Worm (Caenorhabditis elegans) whole organism, mixed stage, embryonic: Measurements from ENCODE around the gene W01B6.5.
A peak's percentile ranks its signal among the peaks of the same experiment; 100 is the strongest.

Experiments used
- M03D4.4 ChIP-seq: sonication (generic microtip); optimal IDR thresholded peaks from 2 replicates; lab custom pipeline; 2017; ENCODE audit warnings: mild to moderate bottlenecking, missing genetic modification characterization, missing compliant biosample characterization
- bed-3 ChIP-seq: fragments of 200-800 bp; sonication (Bioruptor generic); optimal IDR thresholded peaks from 3 replicates; lab custom pipeline; 2018; ENCODE audit warnings: mild to moderate bottlenecking, missing genetic modification characterization, moderate library complexity, missing compliant biosample characterization
- blmp-1 ChIP-seq: fragments of 150-350 bp; optimal IDR thresholded peaks from 2 replicates; lab custom pipeline; 2014; ENCODE audit warnings: missing biosample characterization, missing genetic modification characterization
- ceh-39 ChIP-seq: fragments of 150-350 bp; optimal IDR thresholded peaks from 2 replicates; lab custom pipeline; 2014; ENCODE audit warnings: missing biosample characterization, missing genetic modification characterization
- ceh-43 ChIP-seq: fragments of 200-800 bp; sonication (Bioruptor generic); optimal IDR thresholded peaks from 2 replicates; lab custom pipeline; 2018; ENCODE audit warnings: mild to moderate bottlenecking, missing genetic modification characterization, moderate library complexity, missing compliant biosample characterization
- ceh-83 ChIP-seq: fragments of 200-800 bp; sonication (Bioruptor generic); optimal IDR thresholded peaks from 2 replicates; lab custom pipeline; 2018; ENCODE audit warnings: mild to moderate bottlenecking, missing genetic modification characterization, missing compliant biosample characterization
- ces-1 ChIP-seq: fragments of 150-350 bp; optimal IDR thresholded peaks from 2 replicates; lab custom pipeline; 2014; ENCODE audit warnings: missing biosample characterization, missing genetic modification reagents, missing genetic modification characterization
- drap-1 ChIP-seq: fragments of 200-800 bp; sonication (Bioruptor generic); optimal IDR thresholded peaks from 3 replicates; lab custom pipeline; 2018; ENCODE audit warnings: mild to moderate bottlenecking, missing genetic modification characterization, missing compliant biosample characterization
- elt-1 ChIP-seq: sonication (generic microtip); optimal IDR thresholded peaks from 2 replicates; lab custom pipeline; 2017; ENCODE audit warnings: missing genetic modification characterization, mild to moderate bottlenecking, missing compliant biosample characterization, antibody characterized with exemption, moderate library complexity, borderline replicate concordance; ENCODE audit not compliant: insufficient read depth
- elt-3 ChIP-seq: fragments of 150-350 bp; optimal IDR thresholded peaks from 2 replicates; lab custom pipeline; 2014; ENCODE audit warnings: missing biosample characterization, missing genetic modification characterization
- flh-1 ChIP-seq: fragments of 200-800 bp; sonication (Bioruptor generic); optimal IDR thresholded peaks from 2 replicates; lab custom pipeline; 2018; ENCODE audit warnings: mild to moderate bottlenecking, missing genetic modification characterization, moderate library complexity, missing compliant biosample characterization
- ham-2 ChIP-seq: fragments of 200-800 bp; sonication (Bioruptor generic); optimal IDR thresholded peaks from 2 replicates; lab custom pipeline; 2018; ENCODE audit warnings: mild to moderate bottlenecking, missing genetic modification characterization, missing compliant biosample characterization
- hlh-1 ChIP-seq: fragments of 150-350 bp; optimal IDR thresholded peaks from 2 replicates; lab custom pipeline; 2014; ENCODE audit warnings: missing biosample characterization, missing genetic modification reagents, missing genetic modification characterization
- lin-13 ChIP-seq: fragments of 150-350 bp; optimal IDR thresholded peaks from 2 replicates; lab custom pipeline; 2014; ENCODE audit warnings: missing biosample characterization, missing genetic modification characterization
- lsy-2 ChIP-seq: fragments of 150-350 bp; optimal IDR thresholded peaks from 2 replicates; lab custom pipeline; 2014; ENCODE audit warnings: missing biosample characterization, missing genetic modification characterization
- mab-5 ChIP-seq: fragments of 150-350 bp; optimal IDR thresholded peaks from 2 replicates; lab custom pipeline; 2014; ENCODE audit warnings: missing biosample characterization, missing genetic modification characterization
- mep-1 ChIP-seq: fragments of 150-350 bp; optimal IDR thresholded peaks from 2 replicates; lab custom pipeline; 2017; ENCODE audit warnings: missing biosample characterization, missing genetic modification reagents, missing genetic modification characterization, inconsistent platforms
- mls-2 ChIP-seq: sonication (generic microtip); optimal IDR thresholded peaks from 2 replicates; lab custom pipeline; 2016; ENCODE audit warnings: mild to moderate bottlenecking, missing genetic modification characterization, moderate library complexity, missing compliant biosample characterization
- nhr-12 ChIP-seq: fragments of 150-350 bp; optimal IDR thresholded peaks from 2 replicates; lab custom pipeline; 2014; ENCODE audit warnings: missing biosample characterization, missing genetic modification characterization
- nhr-2 ChIP-seq: fragments of 150-350 bp; optimal IDR thresholded peaks from 2 replicates; lab custom pipeline; 2014; ENCODE audit warnings: missing biosample characterization, missing genetic modification characterization
- nhr-237 ChIP-seq: fragments of 150-350 bp; optimal IDR thresholded peaks from 2 replicates; lab custom pipeline; 2014; ENCODE audit warnings: missing biosample characterization, missing genetic modification characterization
- nhr-28 ChIP-seq: fragments of 150-350 bp; optimal IDR thresholded peaks from 2 replicates; lab custom pipeline; 2014; ENCODE audit warnings: missing biosample characterization, missing genetic modification characterization
- nhr-76 ChIP-seq: sonication (generic microtip); optimal IDR thresholded peaks from 2 replicates; lab custom pipeline; 2017; ENCODE audit warnings: missing biosample characterization, missing genetic modification characterization
- pha-4 ChIP-seq: fragments of 150-350 bp; optimal IDR thresholded peaks from 2 replicates; lab custom pipeline; 2018; ENCODE audit warnings: missing biosample characterization, missing genetic modification reagents, missing genetic modification characterization
- sem-2 ChIP-seq: fragments of 200-800 bp; sonication (Bioruptor generic); optimal IDR thresholded peaks from 2 replicates; lab custom pipeline; 2018; ENCODE audit warnings: mild to moderate bottlenecking, missing genetic modification characterization, missing compliant biosample characterization
- snpc-4 ChIP-seq: fragments of 150-350 bp; optimal IDR thresholded peaks from 2 replicates; lab custom pipeline; 2014; ENCODE audit warnings: missing biosample characterization, missing genetic modification characterization
- unc-120 ChIP-seq: sonication (generic microtip); optimal IDR thresholded peaks from 2 replicates; lab custom pipeline; 2017; ENCODE audit warnings: missing genetic modification characterization, missing compliant biosample characterization; ENCODE audit not compliant: poor library complexity, severe bottlenecking
- unc-39 ChIP-seq: fragments of 150-350 bp; optimal IDR thresholded peaks from 2 replicates; lab custom pipeline; 2014; ENCODE audit warnings: missing biosample characterization, missing genetic modification characterization
- unc-62 ChIP-seq: fragments of 150-350 bp; optimal IDR thresholded peaks from 2 replicates; lab custom pipeline; 2014; ENCODE audit warnings: missing biosample characterization, missing genetic modification reagents, missing genetic modification characterization
- ztf-11 ChIP-seq: fragments of 150-350 bp; optimal IDR thresholded peaks from 2 replicates; lab custom pipeline; 2014; ENCODE audit warnings: missing biosample characterization, missing genetic modification characterization

W01B6.5 gene

ce11 chrIV:10056138-10056537 is 19.9 kb upstream of the W01B6.5 start, which contains the start of gene T04B2.7:
Gene T04B2.7, minus strand, starts transcription at chrIV:10056238.
- TF ChIP-seq ces-1 (GFP tag; lab: Kevin White, UChicago) (no peak), snpc-4 (tag; lab: Kevin White, UChicago) (no peak), mab-5 (tag; lab: Kevin White, UChicago) (no peak), nhr-12 (tag; lab: Kevin White, UChicago) (no peak), nhr-2 (tag; lab: Kevin White, UChicago) (no peak), bed-3 (no peak), unc-120 (tag; lab: Kevin White, UChicago) (no peak), unc-62 (GFP tag; lab: Kevin White, UChicago) (no peak), ceh-39 (no peak), hlh-1 (tag; lab: Kevin White, UChicago) (no peak), mls-2 (tag; lab: Kevin White, UChicago) (no peak), ceh-43 (GFP tag; lab: Kevin White, UChicago) (no peak), sem-2 (no peak), drap-1 (GFP tag; lab: Kevin White, UChicago) (no peak), flh-1 (GFP tag; lab: Kevin White, UChicago) (no peak), ham-2 (no peak), ztf-11 (tag; lab: Kevin White, UChicago) (no peak)

ce11 chrIV:10059175-10059574 is 16.8 kb upstream of the W01B6.5 start:
- TF ChIP-seq nhr-2 (tag; lab: Kevin White, UChicago) (no peak), nhr-76 (tag; lab: Kevin White, UChicago) (no peak), flh-1 (GFP tag; lab: Kevin White, UChicago) (no peak), ceh-83 (GFP tag; lab: Kevin White, UChicago) (no peak), nhr-28 (tag; lab: Kevin White, UChicago) (no peak), ceh-39 (no peak), ces-1 (GFP tag; lab: Kevin White, UChicago) (no peak), nhr-237 (no peak), blmp-1 (tag; lab: Kevin White, UChicago) (no peak), mep-1 (no peak), pha-4 (tag; lab: Kevin White, UChicago) (no peak), hlh-1 (tag; lab: Kevin White, UChicago) (no peak), bed-3 (no peak), drap-1 (GFP tag; lab: Kevin White, UChicago) (no peak), mls-2 (tag; lab: Kevin White, UChicago) (no peak), ham-2 (no peak), elt-1 (tag; lab: Kevin White, UChicago) (no peak), ceh-43 (GFP tag; lab: Kevin White, UChicago) (no peak), lsy-2 (tag; lab: Kevin White, UChicago) (no peak)
- TF ChIP-seq, all 35 proteins: peak for 0

ce11 chrIV:10060795-10061194 is 15.2 kb upstream of the W01B6.5 start:
- TF ChIP-seq nhr-237 (no peak), pha-4 (tag; lab: Kevin White, UChicago) (no peak), drap-1 (GFP tag; lab: Kevin White, UChicago) (no peak), elt-3 (tag; lab: Kevin White, UChicago) (no peak), ceh-39 (no peak), mep-1 (no peak), unc-120 (tag; lab: Kevin White, UChicago) (no peak)
- TF ChIP-seq, all 35 proteins: peak for 0

- no peak for TF ChIP-seq unc-62 (GFP tag; lab: Kevin White, UChicago)
- no peak for TF ChIP-seq unc-120 (tag; lab: Kevin White, UChicago)
- no peak for TF ChIP-seq unc-39
- no peak for TF ChIP-seq blmp-1 (tag; lab: Kevin White, UChicago)
- TF ChIP-seq flh-1 (GFP tag; lab: Kevin White, UChicago): no peak
- peak; percentile 22 for TF ChIP-seq ces-1 (GFP tag; lab: Kevin White, UChicago)
- TF ChIP-seq mls-2 (tag; lab: Kevin White, UChicago): no peak
Observed at ce11 chrIV:10062728-10063127, 13.3 kb upstream of the W01B6.5 start, which contains the start of gene ipla-7. Gene ipla-7, minus strand, starts transcription at chrIV:10062849.

- TF ChIP-seq lsy-2 (tag; lab: Kevin White, UChicago): no peak
- no peak for TF ChIP-seq snpc-4 (tag; lab: Kevin White, UChicago)
- TF ChIP-seq lin-13: no peak
- TF ChIP-seq M03D4.4: no peak
- TF ChIP-seq nhr-12 (tag; lab: Kevin White, UChicago): no peak
- TF ChIP-seq nhr-237: no peak
- TF ChIP-seq nhr-28 (tag; lab: Kevin White, UChicago): no peak
- no peak for TF ChIP-seq elt-1 (tag; lab: Kevin White, UChicago)
- no peak for TF ChIP-seq ces-1 (GFP tag; lab: Kevin White, UChicago)
- TF ChIP-seq flh-1 (GFP tag; lab: Kevin White, UChicago): no peak
Observed at ce11 chrIV:10063941-10064340, 12.1 kb upstream of the W01B6.5 start.
